Worm (Caenorhabditis elegans) whole organism, late embryonic: Measurements from ENCODE around the gene nhr-19.

Experiments used
- ceh-9 ChIP-seq: sonication (generic microtip); optimal IDR thresholded peaks from 2 replicates; lab custom pipeline; 2016; ENCODE audit warnings: mild to moderate bottlenecking, missing genetic modification characterization, inconsistent platforms, missing compliant biosample characterization
- hlh-6 ChIP-seq: sonication (generic microtip); optimal IDR thresholded peaks from 2 replicates; lab custom pipeline; 2016; ENCODE audit warnings: missing genotype, missing genetic modification characterization, missing compliant biosample characterization
- syd-9 ChIP-seq: sonication (generic microtip); optimal IDR thresholded peaks from 2 replicates; lab custom pipeline; 2016; ENCODE audit warnings: mild to moderate bottlenecking, missing genetic modification characterization, moderate library complexity, missing compliant biosample characterization

ce11 chrII:9602566-9602965, 2.8 kb downstream of the nhr-19 start:
- TF ChIP-seq ceh-9 (no peak), syd-9 (tag; lab: Kevin White, UChicago) (no peak), hlh-6 (no peak)
